Fruit fly (Drosophila melanogaster) whole organism, embryonic: ENCODE data around the gene Pdhb.

Experiments
- CG10267 ChIP-seq: fragments of 200-800 bp; sonication (Bioruptor generic); optimal IDR thresholded peaks from 2 replicates; lab custom pipeline; 2018; ENCODE audit warnings: missing biosample characterization, mild to moderate bottlenecking, missing genetic modification characterization, moderate library complexity
- CG10431 ChIP-seq: fragments of 200-800 bp; sonication (Bioruptor generic); optimal IDR thresholded peaks from 3 replicates; lab custom pipeline; 2018; ENCODE audit warnings: missing biosample characterization, mild to moderate bottlenecking, missing genetic modification characterization
- CG11504 ChIP-seq: fragments of 200-800 bp; sonication (Bioruptor generic); optimal IDR thresholded peaks from 3 replicates; lab custom pipeline; 2019; ENCODE audit warnings: missing biosample characterization, mild to moderate bottlenecking, missing genetic modification characterization, moderate library complexity
- CG11695 ChIP-seq: fragments of 200-800 bp; sonication (Bioruptor generic); IDR thresholded peaks from 3 replicates; pipeline ENCODE4 v1.3.6; 2022; ENCODE audit warnings: missing biosample characterization, missing genetic modification characterization
- CG12236 ChIP-seq: fragments of 200-800 bp; sonication (Bioruptor generic); optimal IDR thresholded peaks from 2 replicates; lab custom pipeline; 2016; ENCODE audit warnings: missing biosample characterization, missing genetic modification characterization
- CG1233 ChIP-seq: fragments of 200-800 bp; sonication (Bioruptor generic); optimal IDR thresholded peaks from 4 replicates; lab custom pipeline; 2018; ENCODE audit warnings: missing biosample characterization, mild to moderate bottlenecking, missing genetic modification characterization
- CG13296 ChIP-seq: fragments of 200-800 bp; sonication (Bioruptor generic); optimal IDR thresholded peaks from 3 replicates; lab custom pipeline; 2018; ENCODE audit warnings: missing biosample characterization, mild to moderate bottlenecking, missing genetic modification characterization
- CG13624 ChIP-seq: fragments of 200-800 bp; sonication (Bioruptor generic); optimal IDR thresholded peaks from 2 replicates; lab custom pipeline; 2016; ENCODE audit warnings: missing biosample characterization, missing genetic modification characterization
- CG13894 ChIP-seq: fragments of 200-800 bp; sonication (Bioruptor generic); optimal IDR thresholded peaks from 3 replicates; lab custom pipeline; 2018; ENCODE audit warnings: missing biosample characterization, mild to moderate bottlenecking, missing genetic modification characterization, moderate library complexity
- CG16813 ChIP-seq: fragments of 200-800 bp; sonication (Bioruptor generic); IDR thresholded peaks from 3 replicates; pipeline ENCODE4 v1.3.6; 2022; ENCODE audit warnings: missing biosample characterization, missing genetic modification characterization; ENCODE audit not compliant: partially characterized antibody
- CG17186 ChIP-seq: fragments of 200-800 bp; sonication (Bioruptor generic); optimal IDR thresholded peaks from 3 replicates; lab custom pipeline; 2017; ENCODE audit warnings: missing biosample characterization, missing genetic modification reagents, missing genetic modification characterization
- CG17568 ChIP-seq: fragments of 200-800 bp; sonication (Bioruptor generic); optimal IDR thresholded peaks from 2 replicates; lab custom pipeline; 2018; ENCODE audit warnings: missing biosample characterization, mild to moderate bottlenecking, missing genetic modification characterization, moderate library complexity
- CG18476 ChIP-seq: fragments of 200-800 bp; sonication (Bioruptor generic); optimal IDR thresholded peaks from 2 replicates; lab custom pipeline; 2016; ENCODE audit warnings: missing biosample characterization, mild to moderate bottlenecking, missing genetic modification characterization
- CG2116 ChIP-seq: fragments of 200-800 bp; sonication (Bioruptor generic); optimal IDR thresholded peaks from 3 replicates; lab custom pipeline; 2018; ENCODE audit warnings: missing biosample characterization, mild to moderate bottlenecking, missing genetic modification characterization
- CG3407 ChIP-seq: fragments of 200-800 bp; sonication (Bioruptor generic); optimal IDR thresholded peaks from 2 replicates; lab custom pipeline; 2018; ENCODE audit warnings: missing biosample characterization, mild to moderate bottlenecking, missing genetic modification characterization
- CG4282 ChIP-seq: fragments of 200-800 bp; sonication (Bioruptor generic); optimal IDR thresholded peaks from 2 replicates; lab custom pipeline; 2016; ENCODE audit warnings: missing biosample characterization, missing genetic modification characterization
- CG4707 ChIP-seq: fragments of 200-800 bp; sonication (Bioruptor generic); optimal IDR thresholded peaks from 2 replicates; lab custom pipeline; 2018; ENCODE audit warnings: missing biosample characterization, mild to moderate bottlenecking, missing genetic modification characterization, moderate library complexity
- CG6254 ChIP-seq: fragments of 200-800 bp; sonication (Bioruptor generic); optimal IDR thresholded peaks from 3 replicates; lab custom pipeline; 2017; ENCODE audit warnings: mild to moderate bottlenecking, missing biosample characterization, missing genetic modification reagents, missing genetic modification characterization
- CG6689 ChIP-seq: fragments of 200-800 bp; sonication (Bioruptor generic); IDR thresholded peaks from 2 replicates; pipeline ENCODE4 v1.3.6; 2022; ENCODE audit warnings: missing biosample characterization, missing genetic modification characterization
- Dek ChIP-seq: fragments of 200-800 bp; sonication (Bioruptor generic); optimal IDR thresholded peaks from 3 replicates; lab custom pipeline; 2019; ENCODE audit warnings: missing biosample characterization, mild to moderate bottlenecking, missing genetic modification characterization, moderate library complexity
- Dip2 ChIP-seq: fragments of 200-800 bp; sonication (Bioruptor generic); IDR thresholded peaks from 2 replicates; pipeline ENCODE4 v1.3.6; 2022; ENCODE audit warnings: missing biosample characterization, missing genetic modification characterization
- Ets65A ChIP-seq: fragments of 200-800 bp; sonication (Bioruptor generic); peaks from one replicate; lab custom pipeline; 2016; ENCODE audit warnings: missing biosample characterization, missing genetic modification characterization
- HmgD ChIP-seq: fragments of 200-800 bp; sonication (Bioruptor generic); optimal IDR thresholded peaks from 3 replicates; lab custom pipeline; 2016; ENCODE audit warnings: missing biosample characterization, missing genetic modification characterization
- MBD-R2 ChIP-seq: fragments of 200-800 bp; sonication (Bioruptor generic); IDR thresholded peaks from 2 replicates; pipeline ENCODE4 v1.3.6; 2022; ENCODE audit warnings: missing biosample characterization, missing genetic modification characterization
- Myb ChIP-seq: fragments of 200-800 bp; sonication (Bioruptor generic); optimal IDR thresholded peaks from 2 replicates; lab custom pipeline; 2016; ENCODE audit warnings: missing biosample characterization, missing genetic modification characterization
- Spps ChIP-seq: fragments of 200-800 bp; sonication (Bioruptor generic); optimal IDR thresholded peaks from 2 replicates; lab custom pipeline; 2018; ENCODE audit warnings: missing biosample characterization, mild to moderate bottlenecking, missing genetic modification characterization
- Sry-β ChIP-seq: fragments of 200-800 bp; sonication (Bioruptor generic); optimal IDR thresholded peaks from 2 replicates; lab custom pipeline; 2018; ENCODE audit warnings: missing biosample characterization, mild to moderate bottlenecking, missing genetic modification characterization, moderate library complexity
- Ssrp ChIP-seq: fragments of 200-800 bp; sonication (Bioruptor generic); optimal IDR thresholded peaks from 2 replicates; lab custom pipeline; 2018; ENCODE audit warnings: missing biosample characterization, mild to moderate bottlenecking, missing genetic modification characterization, moderate library complexity
- bbx ChIP-seq: fragments of 200-800 bp; sonication (Bioruptor generic); IDR thresholded peaks from 2 replicates; pipeline ENCODE4 v1.3.6; 2022; ENCODE audit warnings: missing biosample characterization, missing genetic modification characterization; ENCODE audit not compliant: partially characterized antibody
- caup ChIP-seq: fragments of 200-800 bp; sonication (Bioruptor generic); optimal IDR thresholded peaks from 3 replicates; lab custom pipeline; 2017; ENCODE audit warnings: missing biosample characterization, mild to moderate bottlenecking, missing genetic modification characterization, moderate library complexity; ENCODE audit not compliant: severe bottlenecking
- ci ChIP-seq: fragments of 200-800 bp; sonication (Bioruptor generic); IDR thresholded peaks from 3 replicates; pipeline ENCODE4 v1.3.6; 2022; ENCODE audit warnings: missing biosample characterization, missing genetic modification characterization
- dan ChIP-seq: fragments of 200-800 bp; sonication (Bioruptor generic); IDR thresholded peaks from 2 replicates; pipeline ENCODE4 v1.3.6; 2022; ENCODE audit warnings: missing biosample characterization, missing genetic modification characterization
- dmrt11E ChIP-seq: fragments of 200-800 bp; sonication (Bioruptor generic); optimal IDR thresholded peaks from 3 replicates; lab custom pipeline; 2018; ENCODE audit warnings: missing biosample characterization, mild to moderate bottlenecking, missing genetic modification characterization, moderate library complexity
- dmrt99B ChIP-seq: fragments of 200-800 bp; sonication (Bioruptor generic); optimal IDR thresholded peaks from 2 replicates; lab custom pipeline; 2018; ENCODE audit warnings: missing biosample characterization, mild to moderate bottlenecking, missing genetic modification characterization, moderate library complexity
- exex ChIP-seq: fragments of 200-800 bp; sonication (Bioruptor generic); optimal IDR thresholded peaks from 4 replicates; lab custom pipeline; 2018; ENCODE audit warnings: missing biosample characterization, mild to moderate bottlenecking, missing genetic modification characterization, moderate library complexity
- eyg ChIP-seq: fragments of 200-800 bp; sonication (Bioruptor generic); optimal IDR thresholded peaks from 3 replicates; lab custom pipeline; 2016; ENCODE audit warnings: missing biosample characterization, missing genetic modification characterization
- gce ChIP-seq: fragments of 200-800 bp; sonication (Bioruptor generic); IDR thresholded peaks from 3 replicates; pipeline ENCODE4 v1.3.6; 2022; ENCODE audit warnings: missing biosample characterization, missing genetic modification characterization
- hb ChIP-seq: fragments of 200-800 bp; sonication (Bioruptor generic); IDR thresholded peaks from 3 replicates; pipeline ENCODE4 v1.3.6; 2022; ENCODE audit warnings: missing biosample characterization, missing genetic modification characterization; ENCODE audit not compliant: partially characterized antibody
- mirr ChIP-seq: fragments of 200-800 bp; sonication (Bioruptor generic); optimal IDR thresholded peaks from 3 replicates; lab custom pipeline; 2018; ENCODE audit warnings: missing biosample characterization, mild to moderate bottlenecking, missing genetic modification characterization
- pan ChIP-seq, 4 experiments: fragments of >200 bp in 3 of 4; fragments of 200-800 bp in 1 of 4; sonication (Bioruptor generic) in 1 of 4; optimal IDR thresholded peaks in 3 of 4; IDR thresholded peaks in 1 of 4; 2 replicates each; pipeline versions ENCODE4 v1.3.6 to Lab custom; 2017 to 2022; ENCODE audit warnings: missing biosample characterization in 2 of 4, missing genetic modification characterization in 2 of 4, mixed read lengths in 1 of 4
- pros ChIP-seq: fragments of 200-800 bp; sonication (Bioruptor generic); optimal IDR thresholded peaks from 3 replicates; lab custom pipeline; 2019; ENCODE audit warnings: missing biosample characterization, mild to moderate bottlenecking, missing genetic modification characterization, moderate library complexity
- pzg ChIP-seq: fragments of 200-800 bp; sonication (Bioruptor generic); optimal IDR thresholded peaks from 3 replicates; lab custom pipeline; 2018; ENCODE audit warnings: missing biosample characterization, mild to moderate bottlenecking, missing genetic modification characterization, moderate library complexity
- schlank ChIP-seq: fragments of 200-800 bp; sonication (Bioruptor generic); optimal IDR thresholded peaks from 2 replicates; lab custom pipeline; 2018; ENCODE audit warnings: missing biosample characterization, mild to moderate bottlenecking, missing genetic modification characterization
- sens ChIP-seq: fragments of 200-800 bp; sonication (Bioruptor generic); peaks from one replicate; lab custom pipeline; 2016; ENCODE audit warnings: missing biosample characterization, missing genetic modification characterization
- sqz ChIP-seq: fragments of 200-800 bp; sonication (Bioruptor generic); optimal IDR thresholded peaks from 3 replicates; lab custom pipeline; 2018; ENCODE audit warnings: missing biosample characterization, mild to moderate bottlenecking, missing genetic modification characterization
- sr ChIP-seq: fragments of 200-800 bp; sonication (Bioruptor generic); IDR thresholded peaks from 3 replicates; pipeline ENCODE4 v1.3.6; 2022; ENCODE audit warnings: missing biosample characterization, missing genetic modification characterization
- trem ChIP-seq: fragments of 200-800 bp; optimal IDR thresholded peaks from 3 replicates; lab custom pipeline; 2019; ENCODE audit warnings: missing biosample characterization, mild to moderate bottlenecking, missing genetic modification characterization, moderate library complexity
- wek ChIP-seq: fragments of 200-800 bp; sonication (Bioruptor generic); optimal IDR thresholded peaks from 3 replicates; lab custom pipeline; 2018; ENCODE audit warnings: missing biosample characterization, mild to moderate bottlenecking, missing genetic modification characterization, moderate library complexity

The Pdhb gene

dm6 chr3R:29086896-29087295 is 26.0 kb upstream of the Pdhb start (continued):
- no peak for TF ChIP-seq CG16813

DNA sequence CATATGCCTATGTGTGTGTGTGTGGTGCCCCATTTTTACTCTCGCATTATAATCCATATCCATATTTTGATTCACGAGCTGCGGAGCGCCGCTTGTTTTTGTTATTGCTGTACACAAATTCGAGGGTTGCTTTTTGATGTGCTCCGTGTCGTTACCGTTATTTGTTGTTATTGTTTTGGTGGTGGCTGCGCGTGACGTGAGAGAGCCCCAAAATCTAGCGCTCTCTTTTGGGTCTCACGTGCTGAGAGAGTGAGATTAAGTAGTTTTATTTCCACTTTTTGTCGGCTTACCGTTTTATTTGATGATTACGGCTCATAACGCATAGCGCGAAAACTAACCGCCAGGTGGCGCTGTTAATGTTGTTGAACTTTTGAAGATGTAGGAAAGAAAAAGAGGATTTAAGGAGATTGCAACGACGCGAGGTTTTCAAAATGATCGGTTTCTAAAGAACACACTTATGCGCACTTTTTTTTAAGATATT is 25.5 kb upstream of the Pdhb start:
- TF ChIP-seq CG10431 (GFP tag; lab: Kevin White, UChicago) = peak; percentile 48
- TF ChIP-seq Spps (tag; lab: Kevin White, UChicago) = no peak
- TF ChIP-seq ci (GFP tag; lab: Robert Waterston, UW) = 0 out of 3 replicates have a peak, but pooled peaks have one; percentile 34
- TF ChIP-seq CG6689 (GFP tag; lab: Robert Waterston, UW) = no peak
- TF ChIP-seq pzg = no peak
- no peak for TF ChIP-seq CG18476 (GFP tag; lab: Kevin White, UChicago)
- TF ChIP-seq dmrt99B (tag; lab: Kevin White, UChicago) = no peak
- no peak for TF ChIP-seq CG1233 (GFP tag; lab: Kevin White, UChicago)
- no peak for TF ChIP-seq CG10267 (tag; lab: Kevin White, UChicago)
- peak; percentile 4 for TF ChIP-seq CG17568 (GFP tag; lab: Kevin White, UChicago)
- TF ChIP-seq trem (tag; lab: Kevin White, UChicago) = peak; percentile 36
- TF ChIP-seq CG6254 (GFP tag; lab: Kevin White, UChicago) = peak; percentile 29
- no peak for TF ChIP-seq Dip2 (GFP tag; lab: Robert Waterston, UW)
- TF ChIP-seq CG11695 (GFP tag; lab: Robert Waterston, UW) = no peak
- peak; percentile 13 for TF ChIP-seq CG2116 (GFP tag; lab: Kevin White, UChicago)
- TF ChIP-seq pan (optimal IDR thresholded peaks at IDR 0.05; lab: Kevin White, UChicago) = no peak
- TF ChIP-seq pan (GFP tag; optimal IDR thresholded peaks at IDR 0.05 in 1 of 2, IDR thresholded peaks at IDR 0.05 in 1 of 2) = no peak
- peak; percentile 17 for TF ChIP-seq CG13894
- peak; percentile 1 for TF ChIP-seq Myb (GFP tag; lab: Kevin White, UChicago)
- no peak for TF ChIP-seq MBD-R2
- no peak for TF ChIP-seq CG17186 (GFP tag; lab: Kevin White, UChicago)
- TF ChIP-seq Dek (tag; lab: Kevin White, UChicago) = no peak
- TF ChIP-seq CG4282 = no peak
- peak; percentile 1 for TF ChIP-seq Ssrp (tag; lab: Kevin White, UChicago)
- no peak for TF ChIP-seq wek (GFP tag; lab: Kevin White, UChicago)
- no peak for TF ChIP-seq hb (GFP tag; lab: Robert Waterston, UW)
- TF ChIP-seq CG13296 (GFP tag; lab: Kevin White, UChicago) = no peak
- TF ChIP-seq HmgD (GFP tag; lab: Kevin White, UChicago) = no peak
- TF ChIP-seq caup (GFP tag; lab: Kevin White, UChicago) = peak; percentile 2
- TF ChIP-seq pros (GFP tag; lab: Kevin White, UChicago) = peak; percentile 66
- no peak for TF ChIP-seq eyg (GFP tag; lab: Kevin White, UChicago)
- no peak for TF ChIP-seq dan (GFP tag; lab: Robert Waterston, UW)
- TF ChIP-seq CG13624 (GFP tag; lab: Kevin White, UChicago) = no peak
- TF ChIP-seq sr (GFP tag; lab: Robert Waterston, UW) = no peak
- TF ChIP-seq bbx (GFP tag; lab: Robert Waterston, UW) = peak; percentile 27; the same call in 1 of the 2 replicates
- TF ChIP-seq CG4707 = peak; percentile 0
- no peak for TF ChIP-seq CG3407 (GFP tag; lab: Kevin White, UChicago)
- no peak for TF ChIP-seq CG12236 (GFP tag; lab: Kevin White, UChicago)
- TF ChIP-seq Ets65A = peak; percentile 54
- peak; percentile 53; the same call in 1 of the 3 replicates for TF ChIP-seq gce (GFP tag; lab: Robert Waterston, UW)
- TF ChIP-seq sqz (GFP tag; lab: Kevin White, UChicago) = peak; percentile 51
- no peak for TF ChIP-seq dmrt11E
- TF ChIP-seq exex (tag; lab: Kevin White, UChicago) = no peak
- TF ChIP-seq mirr (GFP tag; lab: Kevin White, UChicago) = peak; percentile 19
- peak; percentile 3 for TF ChIP-seq sens
- TF ChIP-seq schlank (tag; lab: Kevin White, UChicago) = no peak
- TF ChIP-seq CG11504 (tag; lab: Kevin White, UChicago) = no peak
- TF ChIP-seq Sry-β (GFP tag; lab: Kevin White, UChicago) = no peak
